Worm (Caenorhabditis elegans): ENCODE measurements around the gene clc-3.

Gene clc-3

ce11 chrX:3369442-3369841 is 5.1 kb downstream of the clc-3 start:
- no peak for TF ChIP-seq snpc-3.4 (tag; optimal IDR thresholded peaks at IDR 0.05)
- TF ChIP-seq unc-62 (GFP tag; optimal IDR thresholded peaks at IDR 0.05), result no peak
- TF ChIP-seq F10E7.11 (tag; optimal IDR thresholded peaks at IDR 0.05), result no peak

- TF ChIP-seq F37B4.10 (GFP tag; IDR thresholded peaks at IDR 0.05), result no peak
- no peak for TF ChIP-seq aptf-3 (GFP tag; IDR thresholded peaks at IDR 0.05)
Observed at ce11 chrX:3368659-3369058, 5.9 kb downstream of the clc-3 start, which contains the start of gene ZK563.2. Gene ZK563.2 (plus strand): TSS chrX:3368959.

- TF ChIP-seq rcor-1 (GFP tag; IDR thresholded peaks at IDR 0.05), result no peak
- TF ChIP-seq K11D2.4 (GFP tag; IDR thresholded peaks at IDR 0.05), result no peak
- 0 out of 2 replicates have a peak, but pooled peaks have one; percentile 40 for TF ChIP-seq bed-1 (GFP tag; IDR thresholded peaks at IDR 0.05)
Observed at ce11 chrX:3366782-3367181, 7.8 kb downstream of the clc-3 start.

- TF ChIP-seq F52B5.7 (tag; optimal IDR thresholded peaks at IDR 0.05) (no peak), unc-62 (GFP tag; optimal IDR thresholded peaks at IDR 0.05) (peak; percentile 21), mes-4 (tag; optimal IDR thresholded peaks at IDR 0.05) (no peak), egrh-3 (GFP tag; IDR thresholded peaks at IDR 0.05) (no peak), ceh-27 (GFP tag; optimal IDR thresholded peaks at IDR 0.05) (no peak), nhr-80 (tag; optimal IDR thresholded peaks at IDR 0.05) (peak; percentile 82), nfya-1 (tag; optimal IDR thresholded peaks at IDR 0.05; ENCODE audit: borderline replicate concordance, insufficient read depth) (no peak)
Observed at ce11 chrX:3362378-3362777, 12.2 kb downstream of the clc-3 start, which contains the start of gene dhs-26. Gene dhs-26 (minus strand): TSS chrX:3362493.

ce11 chrX:3351526-3351925 is 23.0 kb downstream of the clc-3 start, which contains the start of gene ZK816.1:
Gene ZK816.1 (plus strand): TSS chrX:3351712.
- TF ChIP-seq nfya-1 (tag; optimal IDR thresholded peaks at IDR 0.05; ENCODE audit: borderline replicate concordance, insufficient read depth) (no peak), Y79H2A.3 (GFP tag; conservative IDR thresholded peaks at IDR 0.05) (no peak), die-1 (tag; optimal IDR thresholded peaks at IDR 0.05) (no peak)

- no peak for TF ChIP-seq attf-6 (GFP tag; IDR thresholded peaks at IDR 0.05)
- TF ChIP-seq nfya-2 (GFP tag; IDR thresholded peaks at IDR 0.05), result no peak
- TF ChIP-seq pha-4 (tag; optimal IDR thresholded peaks at IDR 0.05), result no peak
- no peak for TF ChIP-seq egl-44 (GFP tag; IDR thresholded peaks at IDR 0.05)
- no peak for TF ChIP-seq hlh-12 (tag; optimal IDR thresholded peaks at IDR 0.05)
- no peak for TF ChIP-seq C17E4.6 (GFP tag; IDR thresholded peaks at IDR 0.05)
- no peak for TF ChIP-seq fkh-3 (tag; optimal IDR thresholded peaks at IDR 0.05)
- TF ChIP-seq nfyb-1 (GFP tag; IDR thresholded peaks at IDR 0.05), result no peak
- no peak for TF ChIP-seq ceh-91 (GFP tag; IDR thresholded peaks at IDR 0.05)
- TF ChIP-seq sea-2 (GFP tag; IDR thresholded peaks at IDR 0.05), result no peak
- TF ChIP-seq tbp1 (GFP tag; optimal IDR thresholded peaks at IDR 0.05), result no peak
- TF ChIP-seq F22D6.2 (tag; optimal IDR thresholded peaks at IDR 0.05), result no peak
- TF ChIP-seq Y67H2A.10 (GFP tag; conservative IDR thresholded peaks at IDR 0.05), result no peak
Observed at ce11 chrX:3350306-3350705, 24.2 kb downstream of the clc-3 start, which contains the start of gene nspg-4. Gene nspg-4 (minus strand): TSS chrX:3350406.

ce11 chrX:3347904-3348441 is 26.6 kb downstream of the clc-3 start, which contains the start of gene ZK816.3:
Gene ZK816.3 (plus strand): TSS chrX:3348391.
- TF ChIP-seq ama-1 (optimal IDR thresholded peaks at IDR 0.05) (no peak), ama-1 (GFP tag; optimal IDR thresholded peaks at IDR 0.05) (peak in 1 of 2 experiments; percentile 46), snpc-4 (GFP tag; optimal IDR thresholded peaks at IDR 0.05) (peak; percentile 57), snpc-4 (tag; optimal IDR thresholded peaks at IDR 0.05) (peak in 2 of 4 experiments; percentile 25 to 65), Y56A3A.18 (GFP tag; IDR thresholded peaks at IDR 0.05) (0 out of 2 replicates have a peak, but pooled peaks have one; percentile 66), mxl-1 (tag; optimal IDR thresholded peaks at IDR 0.05) (peak; percentile 2), lin-26 (GFP tag; IDR thresholded peaks at IDR 0.05) (peak; percentile 83), nhr-179 (tag; optimal IDR thresholded peaks at IDR 0.05) (peak; percentile 23), ceh-27 (GFP tag; optimal IDR thresholded peaks at IDR 0.05) (peak; percentile 78), F52B5.7 (tag; optimal IDR thresholded peaks at IDR 0.05) (peak; percentile 5), T07F8.4 (tag; optimal IDR thresholded peaks at IDR 0.05) (no peak), ztf-22 (GFP tag; optimal IDR thresholded peaks at IDR 0.05) (no peak)
